Fruit fly (Drosophila melanogaster): Measurements from ENCODE around the gene Nuak.

Gene Nuak

dm6 chr3R:10268101-10268864, 4.2 kb downstream of the Nuak start (continued):
- TF ChIP-seq CG1603 (tag; optimal IDR thresholded peaks at IDR 0.05), result peak; percentile 62
- peak; percentile 86 for TF ChIP-seq Xbp1 (GFP tag; optimal IDR thresholded peaks at IDR 0.05)
- peak; percentile 59 for TF ChIP-seq CG13123 (GFP tag; optimal IDR thresholded peaks at IDR 0.05)
- peak; percentile 81 for TF ChIP-seq CG12155 (GFP tag; optimal IDR thresholded peaks at IDR 0.05)
- TF ChIP-seq Abd-B (GFP tag; optimal IDR thresholded peaks at IDR 0.05), result peak; percentile 78
- TF ChIP-seq CG14441 (GFP tag; IDR thresholded peaks at IDR 0.05), result peak; percentile 79
- TF ChIP-seq CG15011 (GFP tag; optimal IDR thresholded peaks at IDR 0.05), result peak; percentile 80
- TF ChIP-seq trh (GFP tag; optimal IDR thresholded peaks at IDR 0.05), result no peak
- TF ChIP-seq disco-r (GFP tag; optimal IDR thresholded peaks at IDR 0.05), result peak; percentile 60
- peak; percentile 44 for TF ChIP-seq CG2116 (GFP tag; optimal IDR thresholded peaks at IDR 0.05)
- TF ChIP-seq NFAT (GFP tag; IDR thresholded peaks at IDR 0.05), result no peak
- no peak for TF ChIP-seq Gsc (GFP tag; IDR thresholded peaks at IDR 0.05)
- TF ChIP-seq CG1602 (GFP tag; optimal IDR thresholded peaks at IDR 0.05), result peak; percentile 66
- TF ChIP-seq CG2120 (GFP tag; optimal IDR thresholded peaks at IDR 0.05), result peak; percentile 94
- peak; percentile 63 for TF ChIP-seq Usf (GFP tag; optimal IDR thresholded peaks at IDR 0.05)
- peak in 1 of 2 experiments; percentile 83 for TF ChIP-seq Eip74EF (GFP tag; optimal IDR thresholded peaks at IDR 0.05)
- peak; percentile 97 for TF ChIP-seq Ets65A (GFP tag)
- TF ChIP-seq CG2678 (tag; optimal IDR thresholded peaks at IDR 0.05), result peak; percentile 94
- TF ChIP-seq CG13894 (tag; optimal IDR thresholded peaks at IDR 0.05), result peak; percentile 64
- TF ChIP-seq phol (tag; optimal IDR thresholded peaks at IDR 0.05), result peak; percentile 87
- TF ChIP-seq CG6654 (GFP tag; optimal IDR thresholded peaks at IDR 0.05), result peak; percentile 58
- no peak for TF ChIP-seq nom (GFP tag; optimal IDR thresholded peaks at IDR 0.05)
- peak; percentile 54 for TF ChIP-seq sd (tag; optimal IDR thresholded peaks at IDR 0.05)
- peak; percentile 82 for TF ChIP-seq tio (GFP tag; optimal IDR thresholded peaks at IDR 0.05)
- no peak for TF ChIP-seq CG31365 (tag; optimal IDR thresholded peaks at IDR 0.05)
- TF ChIP-seq bab2 (GFP tag; optimal IDR thresholded peaks at IDR 0.05), result peak; percentile 68
- TF ChIP-seq CG2875 (GFP tag; optimal IDR thresholded peaks at IDR 0.05), result peak; percentile 59
- peak; percentile 91 for TF ChIP-seq Sox102F (GFP tag; optimal IDR thresholded peaks at IDR 0.05)
- peak; percentile 24 for TF ChIP-seq CG12236 (GFP tag; optimal IDR thresholded peaks at IDR 0.05)
- TF ChIP-seq Hey (tag; optimal IDR thresholded peaks at IDR 0.05), result no peak
- peak; percentile 44 for TF ChIP-seq cg (GFP tag; optimal IDR thresholded peaks at IDR 0.05)
- TF ChIP-seq Dip3 (GFP tag; optimal IDR thresholded peaks at IDR 0.05), result peak; percentile 88
- peak; percentile 76 for TF ChIP-seq shn (GFP tag; optimal IDR thresholded peaks at IDR 0.05)
- TF ChIP-seq insv (GFP tag; optimal IDR thresholded peaks at IDR 0.05), result peak in 1 of 2 experiments; percentile 5
- TF ChIP-seq Camta (GFP tag; optimal IDR thresholded peaks at IDR 0.05), result peak; percentile 69
- TF ChIP-seq C15 (GFP tag; IDR thresholded peaks at IDR 0.05), result no peak; the same call in 2 of the 3 replicates
- TF ChIP-seq CG10274 (GFP tag; optimal IDR thresholded peaks at IDR 0.05), result peak; percentile 54
- TF ChIP-seq Side (GFP tag; optimal IDR thresholded peaks at IDR 0.05), result peak; percentile 36
- peak; percentile 77 for TF ChIP-seq tap (tag; optimal IDR thresholded peaks at IDR 0.05)
- TF ChIP-seq CG43689 (GFP tag; IDR thresholded peaks at IDR 0.05), result 0 out of 2 replicates have a peak, but pooled peaks have one; percentile 8
- peak; percentile 59 for TF ChIP-seq kah (GFP tag; optimal IDR thresholded peaks at IDR 0.05)
- no peak for TF ChIP-seq luna (GFP tag; optimal IDR thresholded peaks at IDR 0.05)
- TF ChIP-seq Stat92E (GFP tag; optimal IDR thresholded peaks at IDR 0.05), result no peak
- TF ChIP-seq TFAM (GFP tag; optimal IDR thresholded peaks at IDR 0.05), result peak; percentile 42
- no peak for TF ChIP-seq CG9797 (GFP tag; optimal IDR thresholded peaks at IDR 0.05)
- TF ChIP-seq ssp (GFP tag; IDR thresholded peaks at IDR 0.05), result peak; percentile 56
- peak; percentile 86 for TF ChIP-seq CG7556 (GFP tag; optimal IDR thresholded peaks at IDR 0.05)
- TF ChIP-seq CG6854 (GFP tag; optimal IDR thresholded peaks at IDR 0.05), result peak; percentile 69
- TF ChIP-seq CG9215 (GFP tag; IDR thresholded peaks at IDR 0.05), result peak; percentile 75

All from whole organism, embryonic.